Worm (Caenorhabditis elegans) whole organism, L4 larva: ENCODE measurements around the gene gna-1.

Experiments
- F10B5.3 ChIP-seq: sonication (generic microtip); optimal IDR thresholded peaks from 2 replicates; lab custom pipeline; 2016; ENCODE audit warnings: mild to moderate bottlenecking, missing genetic modification characterization, missing compliant biosample characterization
- F49E8.2 ChIP-seq: sonication (generic microtip); optimal IDR thresholded peaks from 2 replicates; lab custom pipeline; 2016; ENCODE audit warnings: missing compliant biosample characterization, mild to moderate bottlenecking, missing genetic modification characterization, borderline replicate concordance
- R02D3.7 ChIP-seq: fragments of 150-350 bp; sonication (generic microtip); optimal IDR thresholded peaks from 3 replicates; lab custom pipeline; 2014; ENCODE audit warnings: missing biosample characterization, missing genetic modification characterization
- T26A8.4 ChIP-seq: fragments of 200-800 bp; sonication (Bioruptor generic); IDR thresholded peaks from 2 replicates; pipeline ENCODE4 v1.3.6; 2022; ENCODE audit warnings: missing genetic modification characterization, missing compliant biosample characterization
- Y105C5A.15 ChIP-seq: fragments of 200-800 bp; sonication (Bioruptor generic); IDR thresholded peaks from 2 replicates; pipeline ENCODE4 v1.3.6; 2022; ENCODE audit warnings: missing genetic modification characterization, missing compliant biosample characterization
- Y5F2A.4 ChIP-seq: fragments of 200-800 bp; sonication (Bioruptor generic); optimal IDR thresholded peaks from 2 replicates; lab custom pipeline; 2018; ENCODE audit warnings: mild to moderate bottlenecking, missing genetic modification characterization, missing compliant biosample characterization
- ZK546.5 ChIP-seq, 2 experiments: sonication (generic microtip); optimal IDR thresholded peaks; 2 replicates each; lab custom pipeline; 2017; ENCODE audit warnings: missing biosample characterization in 2 of 2, missing genetic modification characterization in 2 of 2
- aha-1 ChIP-seq: fragments of 150-350 bp; peaks from one replicate; lab custom pipeline; 2014; ENCODE audit warnings: missing biosample characterization, missing genetic modification characterization
- aly-2 ChIP-seq: sonication (generic microtip); optimal IDR thresholded peaks from 2 replicates; lab custom pipeline; 2018; ENCODE audit warnings: missing biosample characterization, missing genetic modification characterization
- ama-1 ChIP-seq: fragments of 150-350 bp; optimal IDR thresholded peaks from 2 replicates; lab custom pipeline; 2014; ENCODE audit warnings: inconsistent platforms, mixed read lengths
- attf-4 ChIP-seq: sonication (generic microtip); optimal IDR thresholded peaks from 3 replicates; lab custom pipeline; 2017; ENCODE audit warnings: missing biosample characterization, missing genetic modification characterization
- ceh-20 ChIP-seq: fragments of 200-800 bp; sonication (Bioruptor generic); IDR thresholded peaks from 2 replicates; pipeline ENCODE4 v1.3.6; 2022; ENCODE audit warnings: missing genetic modification reagents, missing genetic modification characterization, missing compliant biosample characterization
- ceh-32 ChIP-seq: sonication (generic microtip); optimal IDR thresholded peaks from 2 replicates; lab custom pipeline; 2016; ENCODE audit warnings: mild to moderate bottlenecking, missing genetic modification characterization, missing compliant biosample characterization; ENCODE audit not compliant: poor library complexity
- ceh-44 ChIP-seq: fragments of 200-800 bp; sonication (Bioruptor generic); IDR thresholded peaks from 2 replicates; pipeline ENCODE4 v1.3.6; 2022; ENCODE audit warnings: missing genetic modification reagents, missing genetic modification characterization, missing compliant biosample characterization
- ceh-62 ChIP-seq: sonication (generic microtip); optimal IDR thresholded peaks from 2 replicates; lab custom pipeline; 2017; ENCODE audit warnings: missing biosample characterization, missing genetic modification characterization
- daf-16 ChIP-seq, 3 experiments: sonication (generic microtip); optimal IDR thresholded peaks; 2 replicates each; lab custom pipeline; 2016 to 2017; ENCODE audit warnings: missing genetic modification characterization in 3 of 3, missing genetic modification reagents in 3 of 3, mild to moderate bottlenecking in 2 of 3, missing compliant biosample characterization in 2 of 3, missing biosample characterization in 1 of 3, moderate library complexity in 1 of 3
- daf-19 ChIP-seq: fragments of 200-800 bp; sonication (Bioruptor generic); conservative IDR thresholded peaks from 2 replicates; pipeline ENCODE4 v1.3.6; 2022; ENCODE audit warnings: missing genetic modification characterization, missing compliant biosample characterization
- dmd-6 ChIP-seq: fragments of 200-800 bp; sonication (Bioruptor generic); IDR thresholded peaks from 2 replicates; pipeline ENCODE4 v1.3.6; 2022; ENCODE audit warnings: missing genetic modification reagents, missing genetic modification characterization, missing compliant biosample characterization
- dve-1 ChIP-seq: sonication (generic microtip); optimal IDR thresholded peaks from 2 replicates; lab custom pipeline; 2017; ENCODE audit warnings: antibody characterized with exemption, mild to moderate bottlenecking, missing genetic modification characterization, missing compliant biosample characterization; ENCODE audit not compliant: insufficient read depth
- hlh-11 ChIP-seq: fragments of 200-800 bp; sonication (Bioruptor generic); optimal IDR thresholded peaks from 2 replicates; lab custom pipeline; 2018; ENCODE audit warnings: mild to moderate bottlenecking, missing genetic modification characterization, missing compliant biosample characterization
- hlh-30 ChIP-seq: sonication (generic microtip); optimal IDR thresholded peaks from 2 replicates; lab custom pipeline; 2017; ENCODE audit warnings: antibody characterized with exemption, mild to moderate bottlenecking, missing genetic modification characterization, missing compliant biosample characterization; ENCODE audit not compliant: insufficient read depth
- lim-7 ChIP-seq: fragments of 200-800 bp; sonication (Bioruptor generic); IDR thresholded peaks from 2 replicates; pipeline ENCODE4 v1.3.6; 2022; ENCODE audit warnings: missing genetic modification characterization, missing compliant biosample characterization
- lin-1 ChIP-seq: fragments of 200-800 bp; sonication (Bioruptor generic); IDR thresholded peaks from 2 replicates; pipeline ENCODE4 v1.3.6; 2022; ENCODE audit warnings: missing genetic modification reagents, missing genetic modification characterization, missing compliant biosample characterization
- lin-29 ChIP-seq: fragments of 200-800 bp; sonication (Bioruptor generic); IDR thresholded peaks from 2 replicates; pipeline ENCODE4 v1.3.6; 2022; ENCODE audit warnings: missing genetic modification reagents, missing genetic modification characterization, missing compliant biosample characterization
- lin-38 ChIP-seq: fragments of 200-800 bp; sonication (Bioruptor generic); IDR thresholded peaks from 2 replicates; pipeline ENCODE4 v1.3.6; 2022; ENCODE audit warnings: missing genetic modification reagents, missing genetic modification characterization, missing compliant biosample characterization
- lsy-2 ChIP-seq, 2 experiments: fragments of 150-350 bp in 1 of 2; sonication (generic microtip) in 1 of 2; optimal IDR thresholded peaks; 2 replicates each; lab custom pipeline; 2014 to 2017; ENCODE audit warnings: missing biosample characterization in 2 of 2, missing genetic modification characterization in 2 of 2
- mdl-1 ChIP-seq, 2 experiments: fragments of 150-350 bp in 1 of 2; sonication (generic microtip) in 1 of 2; optimal IDR thresholded peaks; 2 replicates each; lab custom pipeline; 2014 to 2017; ENCODE audit warnings: missing biosample characterization in 2 of 2, missing genetic modification characterization in 2 of 2
- mes-2 ChIP-seq: sonication (generic microtip); optimal IDR thresholded peaks from 2 replicates; lab custom pipeline; 2016; ENCODE audit warnings: missing genotype, mild to moderate bottlenecking, missing genetic modification characterization, missing compliant biosample characterization; ENCODE audit not compliant: poor library complexity, severe bottlenecking
- nhr-11 ChIP-seq: fragments of 150-350 bp; optimal IDR thresholded peaks from 2 replicates; lab custom pipeline; 2014; ENCODE audit warnings: missing biosample characterization, missing genetic modification characterization
- nhr-111 ChIP-seq: fragments of 200-800 bp; sonication (Bioruptor generic); optimal IDR thresholded peaks from 2 replicates; lab custom pipeline; 2018; ENCODE audit warnings: mild to moderate bottlenecking, missing genetic modification characterization, missing compliant biosample characterization
- nhr-237 ChIP-seq: sonication (generic microtip); optimal IDR thresholded peaks from 2 replicates; lab custom pipeline; 2017; ENCODE audit warnings: missing biosample characterization, missing genetic modification characterization
- nhr-25 ChIP-seq: sonication (generic microtip); optimal IDR thresholded peaks from 2 replicates; lab custom pipeline; 2017; ENCODE audit warnings: missing genetic modification characterization, mild to moderate bottlenecking, missing compliant biosample characterization, antibody characterized with exemption, moderate library complexity, borderline replicate concordance; ENCODE audit not compliant: insufficient read depth
- nhr-28 ChIP-seq: fragments of 150-350 bp; optimal IDR thresholded peaks from 2 replicates; lab custom pipeline; 2014; ENCODE audit warnings: missing biosample characterization, missing genetic modification characterization
- nhr-42 ChIP-seq: fragments of 200-800 bp; sonication (Bioruptor generic); IDR thresholded peaks from 2 replicates; pipeline ENCODE4 v1.3.6; 2022; ENCODE audit warnings: missing genetic modification characterization, missing compliant biosample characterization
- nhr-48 ChIP-seq: sonication (generic microtip); optimal IDR thresholded peaks from 2 replicates; lab custom pipeline; 2016; ENCODE audit warnings: mild to moderate bottlenecking, missing genetic modification characterization, missing compliant biosample characterization
- nhr-6 ChIP-seq: fragments of 150-350 bp; optimal IDR thresholded peaks from 2 replicates; lab custom pipeline; 2014; ENCODE audit warnings: missing biosample characterization, missing genetic modification characterization
- nhr-77 ChIP-seq: fragments of 150-350 bp; optimal IDR thresholded peaks from 2 replicates; lab custom pipeline; 2014; ENCODE audit warnings: missing biosample characterization, missing genetic modification characterization
- rbr-2 ChIP-seq: sonication (generic microtip); optimal IDR thresholded peaks from 2 replicates; lab custom pipeline; 2016; ENCODE audit warnings: missing genotype, missing genetic modification characterization, missing compliant biosample characterization
- snpc-1.2 ChIP-seq: fragments of 200-800 bp; sonication (Bioruptor generic); IDR thresholded peaks from 2 replicates; pipeline ENCODE4 v1.3.6; 2022; ENCODE audit warnings: missing genetic modification reagents, missing genetic modification characterization, missing compliant biosample characterization
- tra-1 ChIP-seq: fragments of 200-800 bp; sonication (Bioruptor generic); IDR thresholded peaks from 2 replicates; pipeline ENCODE4 v1.3.6; 2022; ENCODE audit warnings: missing genetic modification reagents, missing genetic modification characterization, missing compliant biosample characterization
- unc-130 ChIP-seq: sonication (generic microtip); optimal IDR thresholded peaks from 2 replicates; lab custom pipeline; 2016; ENCODE audit warnings: missing genetic modification reagents, missing genetic modification characterization, missing compliant biosample characterization
- vab-7 ChIP-seq: fragments of 200-800 bp; sonication (Bioruptor generic); IDR thresholded peaks from 2 replicates; pipeline ENCODE4 v1.3.6; 2022; ENCODE audit warnings: missing genetic modification reagents, missing genetic modification characterization, missing compliant biosample characterization
- zfp-2 ChIP-seq: sonication (generic microtip); optimal IDR thresholded peaks from 2 replicates; lab custom pipeline; 2016; ENCODE audit warnings: mild to moderate bottlenecking, missing genetic modification characterization, missing compliant biosample characterization
- ztf-7 ChIP-seq: fragments of 150-350 bp; optimal IDR thresholded peaks from 2 replicates; lab custom pipeline; 2014; ENCODE audit warnings: missing biosample characterization, missing genetic modification characterization

Gene gna-1

DNA sequence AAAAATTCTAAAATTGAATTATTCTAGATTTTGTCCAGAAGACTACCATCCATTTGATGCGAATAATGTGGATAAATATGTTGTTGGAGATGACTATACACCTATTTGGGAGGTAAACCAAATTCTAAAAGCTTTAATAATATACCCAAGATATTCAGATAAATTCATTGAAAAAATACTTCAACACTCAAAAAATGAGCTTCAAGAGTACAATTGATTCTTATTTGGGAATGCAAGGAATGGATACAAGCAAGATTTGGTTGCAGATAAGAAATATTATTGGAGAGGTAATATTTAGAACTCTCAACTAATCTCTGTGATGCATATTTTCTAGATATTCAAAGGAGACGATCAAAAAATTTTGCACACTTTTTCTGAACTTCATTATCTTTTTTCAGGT, 40.2 kb upstream of the gna-1 start:
- TF ChIP-seq unc-130 (GFP tag; lab: Kevin White, UChicago): no peak
- peak; percentile 96 for TF ChIP-seq aha-1 (tag; lab: Kevin White, UChicago)
- no peak for TF ChIP-seq dve-1

DNA sequence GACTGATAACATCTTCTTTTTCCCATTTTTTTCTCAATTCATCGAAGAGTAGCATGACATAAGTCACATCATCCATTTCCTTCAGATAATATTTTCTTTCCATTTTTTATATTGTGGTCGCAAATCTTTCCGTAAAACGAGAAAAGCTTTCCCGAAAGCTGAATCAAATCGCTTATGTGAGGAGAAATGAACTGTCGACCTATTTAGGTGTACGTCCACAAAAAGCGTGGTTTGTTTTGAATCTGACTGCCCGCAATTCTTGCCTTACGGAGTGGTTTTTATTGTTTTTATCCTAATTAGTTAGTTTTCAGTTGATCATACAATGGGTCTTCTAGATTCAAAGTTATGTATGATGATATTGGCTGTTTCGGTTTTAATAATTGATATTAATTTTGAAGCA, 38.3 kb upstream of the gna-1 start, which contains the start of gene ttll-15:
TSS of gene ttll-15 (plus strand) at position 301 of the 400 bp plus-strand sequence.
- no peak for TF ChIP-seq lsy-2 (tag; optimal IDR thresholded peaks at IDR 0.05; lab: Kevin White, UChicago)
- no peak for TF ChIP-seq lim-7 (GFP tag; lab: Robert Waterston, UW)
- no peak for TF ChIP-seq nhr-77 (tag; lab: Kevin White, UChicago)
- no peak for TF ChIP-seq F10B5.3
- no peak for TF ChIP-seq R02D3.7 (tag; lab: Kevin White, UChicago)
- TF ChIP-seq nhr-111 (GFP tag; lab: Kevin White, UChicago): no peak
- TF ChIP-seq, all 104 proteins: peak for 0

DNA sequence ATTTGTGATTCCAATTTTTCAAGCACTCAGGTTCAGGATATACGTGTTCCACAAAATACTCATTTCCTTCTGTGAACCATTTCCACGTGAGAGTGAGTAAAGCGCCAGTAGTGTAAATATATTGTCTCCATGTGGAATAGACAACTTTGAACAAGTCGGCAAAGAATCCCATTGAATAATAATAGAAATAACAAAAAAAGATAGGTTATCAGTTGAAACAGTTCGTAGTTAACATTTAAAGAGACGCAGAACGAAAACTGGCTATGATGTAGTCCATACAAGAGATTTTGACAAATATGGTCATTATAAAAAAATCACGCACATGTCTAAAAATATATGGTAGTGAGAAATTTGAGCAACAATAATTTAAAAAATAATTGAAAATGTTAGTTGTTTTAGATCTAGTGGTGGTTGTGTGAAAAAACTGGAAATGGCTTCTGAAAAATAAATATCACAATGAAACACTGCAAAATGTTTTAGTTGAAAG, 37.6 kb upstream of the gna-1 start, which contains the start of gene ceeh-2:
TSS of gene ceeh-2 (minus strand) at position 437 of the 487 bp plus-strand sequence.
- TF ChIP-seq nhr-28 (tag; lab: Kevin White, UChicago): peak; percentile 59
- peak; percentile 8 for TF ChIP-seq hlh-11 (tag; lab: Kevin White, UChicago)
- TF ChIP-seq dve-1: peak; percentile 63
- no peak for TF ChIP-seq ceh-44 (GFP tag; lab: Robert Waterston, UW)
- peak; percentile 36; the same call in 1 of the 2 replicates for TF ChIP-seq dmd-6 (GFP tag; lab: Robert Waterston, UW)
- peak in 1 of 2 experiments; percentile 32 for TF ChIP-seq mdl-1 (tag; optimal IDR thresholded peaks at IDR 0.05; lab: Kevin White, UChicago)
- no peak for TF ChIP-seq lin-38 (GFP tag; lab: Robert Waterston, UW)
- no peak for TF ChIP-seq nhr-6
- TF ChIP-seq daf-16 (GFP tag; optimal IDR thresholded peaks at IDR 0.05; lab: Kevin White, UChicago): no peak
- TF ChIP-seq daf-16 (tag; optimal IDR thresholded peaks at IDR 0.05; lab: Kevin White, UChicago): peak; percentile 83
- peak; percentile 28 for TF ChIP-seq nhr-77 (tag; lab: Kevin White, UChicago)
- peak; percentile 33 for TF ChIP-seq aha-1 (tag; lab: Kevin White, UChicago)

- TF ChIP-seq ztf-7 (tag; lab: Kevin White, UChicago) (no peak), zfp-2 (tag; lab: Kevin White, UChicago) (no peak), nhr-11 (tag; lab: Kevin White, UChicago) (no peak), nhr-42 (GFP tag; lab: Robert Waterston, UW) (no peak), R02D3.7 (tag; lab: Kevin White, UChicago) (no peak), snpc-1.2 (GFP tag; lab: Robert Waterston, UW) (no peak), ceh-20 (GFP tag; lab: Robert Waterston, UW) (no peak; the same call in 1 of the 2 replicates), ceh-32 (tag; lab: Kevin White, UChicago) (no peak), daf-19 (no peak), nhr-111 (GFP tag; lab: Kevin White, UChicago) (no peak), Y5F2A.4 (GFP tag; lab: Kevin White, UChicago) (no peak), lsy-2 (tag; optimal IDR thresholded peaks at IDR 0.05; lab: Kevin White, UChicago) (peak in 1 of 2 experiments; percentile 88), aly-2 (tag; lab: Kevin White, UChicago) (no peak), ceh-62 (no peak), vab-7 (GFP tag; lab: Robert Waterston, UW) (no peak), hlh-30 (peak; percentile 72), nhr-25 (tag; lab: Kevin White, UChicago) (no peak), mes-2 (tag; lab: Kevin White, UChicago) (peak; percentile 99), lin-1 (GFP tag; lab: Robert Waterston, UW) (no peak), nhr-237 (tag; lab: Kevin White, UChicago) (no peak), Y105C5A.15 (GFP tag; lab: Robert Waterston, UW) (no peak), lin-29 (no peak), attf-4 (no peak), F49E8.2 (tag; lab: Kevin White, UChicago) (no peak), nhr-48 (tag; lab: Kevin White, UChicago) (peak; percentile 6), tra-1 (GFP tag; lab: Robert Waterston, UW) (no peak), rbr-2 (tag; lab: Kevin White, UChicago) (peak; percentile 63), T26A8.4 (no peak), ZK546.5 (tag; optimal IDR thresholded peaks at IDR 0.05; lab: Kevin White, UChicago) (no peak), ama-1 (lab: Kevin White, UChicago) (no peak)
Measured at ce11 chrV:10355773-10356335, 35.9 kb upstream of the gna-1 start, which contains the start of gene sluh-7. sluh-7 (minus strand) TSS chrV:10355823.
